Fruit fly (Drosophila melanogaster) whole organism, pupa: ENCODE measurements around the gene CG31551.

ENCODE experiments used
- CG10348 ChIP-seq: fragments of 200-800 bp; sonication (Bioruptor generic); IDR thresholded peaks from 2 replicates; pipeline ENCODE4 v1.3.6; 2022; ENCODE audit warnings: missing biosample characterization, missing genetic modification characterization
- CG12605 ChIP-seq: fragments of 200-800 bp; sonication (Bioruptor generic); IDR thresholded peaks from 2 replicates; pipeline ENCODE4 v1.3.6; 2022; ENCODE audit warnings: missing biosample characterization, missing genetic modification characterization
- CG13204 ChIP-seq: fragments of 200-800 bp; sonication (Bioruptor generic); optimal IDR thresholded peaks from 2 replicates; lab custom pipeline; 2018; ENCODE audit warnings: missing biosample characterization, mild to moderate bottlenecking, missing genetic modification characterization, moderate library complexity
- CG14655 ChIP-seq: fragments of 200-800 bp; sonication (Bioruptor generic); optimal IDR thresholded peaks from 3 replicates; lab custom pipeline; 2017; ENCODE audit warnings: mild to moderate bottlenecking, missing biosample characterization, missing genetic modification reagents, missing genetic modification characterization
- CG15710 ChIP-seq: fragments of 200-800 bp; sonication (Bioruptor generic); optimal IDR thresholded peaks from 2 replicates; lab custom pipeline; 2018; ENCODE audit warnings: missing biosample characterization, mild to moderate bottlenecking, missing genetic modification characterization, moderate library complexity
- CG17806 ChIP-seq: fragments of 200-800 bp; sonication (Bioruptor generic); optimal IDR thresholded peaks from 2 replicates; lab custom pipeline; 2018; ENCODE audit warnings: missing biosample characterization, mild to moderate bottlenecking, missing genetic modification characterization, moderate library complexity
- CG32121 ChIP-seq: fragments of 200-800 bp; sonication (Bioruptor generic); IDR thresholded peaks from 2 replicates; pipeline ENCODE4 v1.3.6; 2022; ENCODE audit warnings: missing biosample characterization, missing genetic modification characterization
- CG4496 ChIP-seq: fragments of 200-800 bp; sonication (Bioruptor generic); IDR thresholded peaks from 3 replicates; pipeline ENCODE4 v1.3.6; 2022; ENCODE audit warnings: missing biosample characterization, missing genetic modification characterization
- CG8159 ChIP-seq: fragments of 200-800 bp; sonication (Bioruptor generic); optimal IDR thresholded peaks from 3 replicates; lab custom pipeline; 2018; ENCODE audit warnings: missing biosample characterization, mild to moderate bottlenecking, missing genetic modification characterization, moderate library complexity
- CG8301 ChIP-seq: fragments of 200-800 bp; sonication (Bioruptor generic); optimal IDR thresholded peaks from 2 replicates; lab custom pipeline; 2018; ENCODE audit warnings: missing biosample characterization, mild to moderate bottlenecking, missing genetic modification characterization
- CG9948 ChIP-seq: fragments of 200-800 bp; sonication (Bioruptor generic); optimal IDR thresholded peaks from 2 replicates; lab custom pipeline; 2018; ENCODE audit warnings: missing biosample characterization, mild to moderate bottlenecking, missing genetic modification characterization, moderate library complexity
- D1 ChIP-seq: fragments of 200-800 bp; sonication (Bioruptor generic); optimal IDR thresholded peaks from 2 replicates; lab custom pipeline; 2018; ENCODE audit warnings: missing biosample characterization, mild to moderate bottlenecking, missing genetic modification characterization, moderate library complexity
- EcR ChIP-seq: fragments of 200-800 bp; sonication (Bioruptor generic); optimal IDR thresholded peaks from 3 replicates; lab custom pipeline; 2019; ENCODE audit warnings: missing biosample characterization, missing genetic modification characterization, mild to moderate bottlenecking, moderate library complexity, missing genetic modification reagents
- Ets98B ChIP-seq: fragments of 200-800 bp; sonication (Bioruptor generic); IDR thresholded peaks from 2 replicates; pipeline ENCODE4 v1.3.6; 2022; ENCODE audit warnings: missing biosample characterization, missing genetic modification characterization
- Pif1A ChIP-seq: fragments of 200-800 bp; sonication (Bioruptor generic); optimal IDR thresholded peaks from 3 replicates; lab custom pipeline; 2016; ENCODE audit warnings: missing biosample characterization, missing genetic modification characterization
- Pif1B ChIP-seq: fragments of 200-800 bp; sonication (Bioruptor generic); optimal IDR thresholded peaks from 3 replicates; lab custom pipeline; 2016; ENCODE audit warnings: missing biosample characterization, missing genetic modification characterization
- Snoo ChIP-seq: fragments of 200-800 bp; sonication (Bioruptor generic); optimal IDR thresholded peaks from 3 replicates; lab custom pipeline; 2017; ENCODE audit warnings: missing biosample characterization, mild to moderate bottlenecking, missing genetic modification characterization, inconsistent platforms
- fd96Ca ChIP-seq: fragments of 200-800 bp; sonication (Bioruptor generic); IDR thresholded peaks from 3 replicates; pipeline ENCODE4 v1.3.6; 2022; ENCODE audit warnings: missing biosample characterization, missing genetic modification characterization
- gl ChIP-seq: fragments of 200-800 bp; sonication (Bioruptor generic); optimal IDR thresholded peaks from 2 replicates; lab custom pipeline; 2018; ENCODE audit warnings: missing biosample characterization, mild to moderate bottlenecking, missing genetic modification characterization
- rn ChIP-seq: fragments of 200-800 bp; sonication (Bioruptor generic); IDR thresholded peaks from 2 replicates; pipeline ENCODE4 v1.3.6; 2022; ENCODE audit warnings: missing biosample characterization, missing genetic modification characterization

CG31551 gene

dm6 chr3R:5671795-5672657 lies 44.4 kb downstream of the CG31551 start:
- TF ChIP-seq CG12605 (GFP tag; lab: Robert Waterston, UW) = no peak
- TF ChIP-seq CG8159 (tag; lab: Kevin White, UChicago) = no peak
- no peak for TF ChIP-seq CG14655 (GFP tag; lab: Kevin White, UChicago)
- TF ChIP-seq CG13204 (GFP tag; lab: Kevin White, UChicago) = no peak
- no peak for TF ChIP-seq gl
- TF ChIP-seq Pif1A = no peak
- no peak for TF ChIP-seq rn (GFP tag; lab: Robert Waterston, UW)
- no peak for TF ChIP-seq CG15710 (tag; lab: Kevin White, UChicago)
- TF ChIP-seq Ets98B (GFP tag; lab: Robert Waterston, UW) = no peak
- TF ChIP-seq CG9948 (tag; lab: Kevin White, UChicago) = no peak
- TF ChIP-seq Snoo (tag; lab: Kevin White, UChicago) = no peak
- TF ChIP-seq D1 (tag; lab: Kevin White, UChicago) = no peak
- TF ChIP-seq CG10348 = no peak
- no peak for TF ChIP-seq CG32121 (GFP tag; lab: Robert Waterston, UW)
- no peak for TF ChIP-seq CG17806
- TF ChIP-seq CG8301 = no peak

dm6 chr3R:5672658-5673217 lies 45.1 kb downstream of the CG31551 start:
- TF ChIP-seq fd96Ca (GFP tag; lab: Robert Waterston, UW) (peak; percentile 46; the same call in 2 of the 3 replicates), CG32121 (GFP tag; lab: Robert Waterston, UW) (peak; percentile 68), Pif1B (GFP tag; lab: Kevin White, UChicago) (peak; percentile 54), CG10348 (no peak), EcR (GFP tag; lab: Kevin White, UChicago) (no peak), CG12605 (GFP tag; lab: Robert Waterston, UW) (peak; percentile 33; the same call in 1 of the 2 replicates), rn (GFP tag; lab: Robert Waterston, UW) (no peak), CG17806 (no peak), CG8301 (peak; percentile 21), Snoo (tag; lab: Kevin White, UChicago) (peak; percentile 15), D1 (tag; lab: Kevin White, UChicago) (no peak), gl (peak; percentile 56), CG15710 (tag; lab: Kevin White, UChicago) (no peak), CG4496 (peak; percentile 57; the same call in 2 of the 3 replicates), CG9948 (tag; lab: Kevin White, UChicago) (no peak), Pif1A (no peak), Ets98B (GFP tag; lab: Robert Waterston, UW) (no peak), CG14655 (GFP tag; lab: Kevin White, UChicago) (no peak), CG8159 (tag; lab: Kevin White, UChicago) (no peak)
